Worm (Caenorhabditis elegans) whole organism, L1 larva: Measurements from ENCODE around the gene F13H8.11.

Experiments
- ceh-82 ChIP-seq, 3 experiments: fragments of 150-350 bp in 1 of 3; sonication (generic microtip) in 2 of 3; optimal IDR thresholded peaks; 2 replicates each; lab custom pipeline; 2014 to 2017; ENCODE audit warnings: missing biosample characterization in 3 of 3, missing genetic modification characterization in 3 of 3
- snpc-4 ChIP-seq: fragments of 150-350 bp; optimal IDR thresholded peaks from 2 replicates; lab custom pipeline; 2014; ENCODE audit warnings: missing biosample characterization, missing genetic modification characterization

DNA sequence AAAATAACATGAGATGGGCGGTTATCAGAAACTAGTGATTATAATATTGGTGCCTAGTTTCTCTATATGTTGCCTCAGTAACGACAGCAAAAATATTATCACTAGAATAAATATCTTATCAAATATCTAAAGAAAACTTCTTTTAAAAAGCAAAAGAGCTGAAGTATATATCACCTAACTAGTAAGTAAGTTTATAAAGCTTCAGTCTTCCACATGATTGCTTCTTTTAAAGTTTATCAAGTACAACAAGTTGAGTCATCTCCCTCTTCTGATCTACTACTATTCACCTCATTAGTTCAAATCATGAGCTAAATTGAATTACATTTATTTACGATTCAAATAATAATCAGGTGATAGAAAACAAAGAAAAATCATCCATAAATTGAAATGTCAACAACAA is 28.3 kb upstream of the F13H8.11 start:
- TF ChIP-seq snpc-4 (tag; lab: Kevin White, UChicago): no peak
- no peak for TF ChIP-seq ceh-82 (tag; optimal IDR thresholded peaks at IDR 0.05; lab: Kevin White, UChicago)
